Worm (Caenorhabditis elegans): ENCODE data around the gene rop-1.

- TF ChIP-seq zag-1 (tag; optimal IDR thresholded peaks at IDR 0.05) = no peak
- no peak for TF ChIP-seq nhr-237 (tag; optimal IDR thresholded peaks at IDR 0.05)
- TF ChIP-seq skn-1 (tag; optimal IDR thresholded peaks at IDR 0.05) = no peak
- no peak for TF ChIP-seq ztf-4 (tag; optimal IDR thresholded peaks at IDR 0.05)
- TF ChIP-seq ceh-16 (tag; optimal IDR thresholded peaks at IDR 0.05) = no peak
- TF ChIP-seq fos-1 (tag; optimal IDR thresholded peaks at IDR 0.05) = no peak
- TF ChIP-seq ztf-11 (tag; optimal IDR thresholded peaks at IDR 0.05) = no peak
- no peak for TF ChIP-seq elt-3 (tag; optimal IDR thresholded peaks at IDR 0.05)
- no peak for TF ChIP-seq egl-27 (tag; optimal IDR thresholded peaks at IDR 0.05)
- TF ChIP-seq nhr-10 (tag; optimal IDR thresholded peaks at IDR 0.05) = no peak
- no peak for TF ChIP-seq snpc-4 (tag; optimal IDR thresholded peaks at IDR 0.05)
- TF ChIP-seq mdl-1 (tag; optimal IDR thresholded peaks at IDR 0.05) = no peak
These were observed 10.2 kb upstream of the rop-1 start for ce11 chrV:10265019-10265418.
